Worm (Caenorhabditis elegans) whole organism, L1 larva: ENCODE measurements around the gene F59A7.7.

Experiments used
- C04F5.9 ChIP-seq: sonication (generic microtip); optimal IDR thresholded peaks from 2 replicates; lab custom pipeline; 2016; ENCODE audit warnings: missing genetic modification characterization, missing compliant biosample characterization
- Y116A8C.19 ChIP-seq: sonication (generic microtip); optimal IDR thresholded peaks from 2 replicates; lab custom pipeline; 2016; ENCODE audit warnings: missing compliant biosample characterization, missing genetic modification characterization, borderline replicate concordance
- alr-1 ChIP-seq: fragments of 200-800 bp; sonication (Bioruptor generic); optimal IDR thresholded peaks from 2 replicates; lab custom pipeline; 2018; ENCODE audit warnings: borderline replicate concordance, mild to moderate bottlenecking, missing genetic modification characterization, missing compliant biosample characterization
- aly-2 ChIP-seq: fragments of 150-350 bp; optimal IDR thresholded peaks from 2 replicates; lab custom pipeline; 2014; ENCODE audit warnings: missing biosample characterization, missing genetic modification characterization
- ceh-90 ChIP-seq: sonication (generic microtip); optimal IDR thresholded peaks from 2 replicates; lab custom pipeline; 2016; ENCODE audit warnings: missing genetic modification characterization, missing compliant biosample characterization
- dpl-1 ChIP-seq, 3 experiments: fragments of 150-350 bp in 2 of 3; sonication (generic microtip) in 1 of 3; optimal IDR thresholded peaks; 2 replicates each; lab custom pipeline; 2014 to 2017; ENCODE audit warnings: missing biosample characterization in 3 of 3, missing genetic modification characterization in 3 of 3, missing genetic modification reagents in 3 of 3
- efl-1 ChIP-seq, 4 experiments: fragments of 150-350 bp; optimal IDR thresholded peaks in 3 of 4; peaks in 1 of 4; 1 replicate in 1 of 4; 2 replicates in 3 of 4; lab custom pipeline; 2014; ENCODE audit warnings: missing biosample characterization in 2 of 4, missing genetic modification characterization in 2 of 4, missing genetic modification reagents in 2 of 4
- efl-3 ChIP-seq: fragments of 200-800 bp; sonication (Bioruptor generic); optimal IDR thresholded peaks from 2 replicates; lab custom pipeline; 2018; ENCODE audit warnings: mild to moderate bottlenecking, missing genetic modification characterization, missing compliant biosample characterization
- elt-2 ChIP-seq: sonication (generic microtip); optimal IDR thresholded peaks from 2 replicates; lab custom pipeline; 2016; ENCODE audit warnings: missing genetic modification characterization, mild to moderate bottlenecking, inconsistent platforms, missing compliant biosample characterization, missing genetic modification reagents
- fos-1 ChIP-seq: fragments of 150-350 bp; optimal IDR thresholded peaks from 2 replicates; lab custom pipeline; 2014; ENCODE audit warnings: missing biosample characterization, missing genetic modification characterization
- hlh-4 ChIP-seq: sonication (generic microtip); optimal IDR thresholded peaks from 2 replicates; lab custom pipeline; 2016; ENCODE audit warnings: mild to moderate bottlenecking, missing genetic modification characterization, missing compliant biosample characterization
- isw-1 ChIP-seq: fragments of 200-800 bp; sonication (Bioruptor generic); IDR thresholded peaks from 2 replicates; pipeline ENCODE4 v1.3.6; 2022; ENCODE audit warnings: missing genetic modification characterization, missing compliant biosample characterization
- lin-39 ChIP-seq: fragments of 150-350 bp; optimal IDR thresholded peaks from 2 replicates; lab custom pipeline; 2014; ENCODE audit warnings: missing biosample characterization, missing genetic modification reagents, missing genetic modification characterization
- lsy-2 ChIP-seq, 2 experiments: fragments of 150-350 bp; optimal IDR thresholded peaks; 2 replicates each; lab custom pipeline; 2014; ENCODE audit warnings: missing biosample characterization in 2 of 2, missing genetic modification characterization in 2 of 2
- mef-2 ChIP-seq: fragments of 150-350 bp; optimal IDR thresholded peaks from 2 replicates; lab custom pipeline; 2014; ENCODE audit warnings: missing biosample characterization, missing genetic modification characterization
- mep-1 ChIP-seq: fragments of 150-350 bp; optimal IDR thresholded peaks from 2 replicates; lab custom pipeline; 2014; ENCODE audit warnings: missing biosample characterization, missing genetic modification characterization
- nhr-11 ChIP-seq: fragments of 150-350 bp; optimal IDR thresholded peaks from 2 replicates; lab custom pipeline; 2014; ENCODE audit warnings: missing biosample characterization, missing genetic modification characterization
- nhr-237 ChIP-seq: fragments of 150-350 bp; optimal IDR thresholded peaks from 2 replicates; lab custom pipeline; 2014; ENCODE audit warnings: missing biosample characterization, missing genetic modification characterization
- nhr-71 ChIP-seq: sonication (generic microtip); optimal IDR thresholded peaks from 2 replicates; lab custom pipeline; 2016; ENCODE audit warnings: mild to moderate bottlenecking, missing genetic modification characterization, moderate library complexity, missing compliant biosample characterization
- nhr-84 ChIP-seq: sonication (generic microtip); optimal IDR thresholded peaks from 2 replicates; lab custom pipeline; 2017; ENCODE audit warnings: missing biosample characterization, missing genetic modification characterization
- nhr-85 ChIP-seq: sonication (generic microtip); peaks from one replicate; lab custom pipeline; 2016; ENCODE audit warnings: missing genetic modification characterization, inconsistent platforms, missing compliant biosample characterization
- nhr-90 ChIP-seq: sonication (generic microtip); optimal IDR thresholded peaks from 2 replicates; lab custom pipeline; 2016; ENCODE audit warnings: mild to moderate bottlenecking, missing genetic modification characterization, missing compliant biosample characterization; ENCODE audit not compliant: poor library complexity
- rnt-1 ChIP-seq: sonication (generic microtip); optimal IDR thresholded peaks from 2 replicates; lab custom pipeline; 2016; ENCODE audit warnings: mild to moderate bottlenecking, missing genetic modification characterization, moderate library complexity, missing compliant biosample characterization
- snpc-4 ChIP-seq: fragments of 150-350 bp; optimal IDR thresholded peaks from 2 replicates; lab custom pipeline; 2014; ENCODE audit warnings: missing biosample characterization, missing genetic modification characterization
- swsn-7 ChIP-seq: sonication (generic microtip); optimal IDR thresholded peaks from 2 replicates; lab custom pipeline; 2016; ENCODE audit warnings: missing genetic modification characterization, missing compliant biosample characterization
- tlp-1 ChIP-seq: fragments of 150-350 bp; optimal IDR thresholded peaks from 2 replicates; lab custom pipeline; 2014; ENCODE audit warnings: missing biosample characterization, missing genetic modification characterization
- unc-130 ChIP-seq: fragments of 150-350 bp; optimal IDR thresholded peaks from 2 replicates; lab custom pipeline; 2017; ENCODE audit warnings: missing biosample characterization, missing genetic modification characterization, inconsistent platforms
- unc-98 ChIP-seq: fragments of 200-800 bp; sonication (Bioruptor generic); IDR thresholded peaks from 2 replicates; pipeline ENCODE4 v1.3.6; 2022; ENCODE audit warnings: missing genetic modification characterization, missing compliant biosample characterization
- vab-15 ChIP-seq: sonication (generic microtip); optimal IDR thresholded peaks from 2 replicates; lab custom pipeline; 2017; ENCODE audit warnings: missing genotype, mild to moderate bottlenecking, missing genetic modification characterization, missing compliant biosample characterization
- zag-1 ChIP-seq: fragments of 150-350 bp; optimal IDR thresholded peaks from 2 replicates; lab custom pipeline; 2014; ENCODE audit warnings: missing biosample characterization, missing genetic modification characterization
- ztf-4 ChIP-seq: fragments of 150-350 bp; optimal IDR thresholded peaks from 2 replicates; lab custom pipeline; 2014; ENCODE audit warnings: missing biosample characterization, missing genetic modification characterization

The F59A7.7 gene

ce11 chrV:1975049-1975448 is 36.8 kb upstream of the F59A7.7 start, which contains the start of gene fbxa-201:
TSS of gene fbxa-201 (plus strand) at chrV:1975349.
- TF ChIP-seq tlp-1 (tag; lab: Kevin White, UChicago) (no peak), nhr-71 (no peak), lin-39 (tag; lab: Kevin White, UChicago) (no peak), C04F5.9 (tag; lab: Kevin White, UChicago) (no peak), snpc-4 (tag; lab: Kevin White, UChicago) (no peak), mep-1 (tag; lab: Kevin White, UChicago) (no peak), nhr-237 (tag; lab: Kevin White, UChicago) (no peak), unc-130 (tag; lab: Kevin White, UChicago) (no peak), dpl-1 (GFP tag; optimal IDR thresholded peaks at IDR 0.05; lab: Kevin White, UChicago) (no peak), Y116A8C.19 (tag; lab: Kevin White, UChicago) (no peak)

ce11 chrV:1978968-1979367 is 32.9 kb upstream of the F59A7.7 start, which contains the start of gene T08B1.4:
TSS of gene T08B1.4 (plus strand) at chrV:1979268.
- TF ChIP-seq nhr-85 (tag; lab: Kevin White, UChicago) (no peak), efl-3 (no peak), isw-1 (GFP tag; lab: Robert Waterston, UW) (no peak), aly-2 (tag; lab: Kevin White, UChicago) (no peak)

- TF ChIP-seq elt-2, result peak; percentile 80
- no peak for TF ChIP-seq isw-1 (GFP tag; lab: Robert Waterston, UW)
These were observed 24.9 kb upstream of the F59A7.7 start, which contains the start of gene T08B1.1 for ce11 chrV:1986954-1987353. TSS of gene T08B1.1 (minus strand) at chrV:1987045.

ce11 chrV:1989220-1989619 is 22.7 kb upstream of the F59A7.7 start:
- TF ChIP-seq elt-2, result peak; percentile 31
- TF ChIP-seq nhr-84 (tag; lab: Kevin White, UChicago), result no peak
- TF ChIP-seq zag-1 (tag; lab: Kevin White, UChicago), result no peak

- TF ChIP-seq mef-2 (no peak), efl-1 (optimal IDR thresholded peaks at IDR 0.05; lab: Kevin White, UChicago) (no peak), efl-1 (GFP tag; optimal IDR thresholded peaks at IDR 0.05 in 1 of 2; lab: Kevin White, UChicago) (peak in 1 of 2 experiments; percentile 64), unc-98 (no peak)
These were observed 20.5 kb upstream of the F59A7.7 start for ce11 chrV:1991381-1991780.

ce11 chrV:1992515-1992968 is 19.3 kb upstream of the F59A7.7 start, which contains the start of gene tnt-4:
TSS of gene tnt-4 (minus strand) at chrV:1992918.
- TF ChIP-seq lsy-2 (tag; optimal IDR thresholded peaks at IDR 0.05; lab: Kevin White, UChicago) (no peak), rnt-1 (no peak), mep-1 (tag; lab: Kevin White, UChicago) (no peak), nhr-90 (tag; lab: Kevin White, UChicago) (no peak), hlh-4 (tag; lab: Kevin White, UChicago) (no peak), mef-2 (no peak), alr-1 (tag; lab: Kevin White, UChicago) (no peak), vab-15 (tag; lab: Kevin White, UChicago) (no peak), ztf-4 (tag; lab: Kevin White, UChicago) (no peak), unc-98 (no peak), dpl-1 (GFP tag; optimal IDR thresholded peaks at IDR 0.05; lab: Kevin White, UChicago) (no peak), fos-1 (no peak), ceh-90 (tag; lab: Kevin White, UChicago) (no peak), swsn-7 (tag; lab: Kevin White, UChicago) (no peak), nhr-11 (no peak)
